Fruit fly (Drosophila melanogaster) S2 (cell line): ENCODE data around the gene His2Av.

Experiments used
- CG8478 ChIP-seq: fragments of >200 bp; optimal IDR thresholded peaks from 2 replicates; lab custom pipeline; 2018
- CTCF ChIP-seq, 2 experiments: fragments of >200 bp; optimal IDR thresholded peaks; 2 replicates each; lab custom pipeline; 2018

- TF ChIP-seq CTCF (optimal IDR thresholded peaks at IDR 0.05; lab: Kevin White, UChicago) (no peak), CG8478 (lab: Kevin White, UChicago) (no peak)
These were observed 2.7 kb downstream of the His2Av start for dm6 chr3R:26869431-26869830.
